Worm (Caenorhabditis elegans): ENCODE data around the gene cpg-23.
"Not testable (repeated sequence)": the region's sequence is repeated elsewhere in the genome, so short reads cannot be mapped to it uniquely, and the experiment has no call there.

The cpg-23 gene

DNA sequence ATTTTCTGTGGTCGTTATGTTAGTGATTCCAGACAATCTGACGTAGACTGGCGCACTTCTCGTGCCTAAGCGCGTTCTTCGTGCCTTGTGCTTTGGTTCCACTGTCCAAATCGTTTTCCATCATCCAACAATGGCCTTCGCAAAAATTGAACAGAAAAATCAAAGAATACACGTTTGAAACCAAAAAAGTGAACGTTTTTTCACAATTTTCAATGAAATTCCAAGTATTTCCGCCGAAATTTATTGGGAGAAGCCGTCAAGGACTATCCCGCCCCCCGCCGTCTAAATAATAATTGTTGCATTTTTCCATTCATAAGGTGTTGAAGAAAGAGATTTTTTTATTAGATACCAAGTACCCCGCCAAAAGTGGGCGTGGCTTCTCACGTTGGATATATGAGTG is at the start of gene cpg-23:
Gene cpg-23 (plus strand): TSS at position 301 of the 400 bp plus-strand sequence.
- no peak for TF ChIP-seq flt-1 (GFP tag; IDR thresholded peaks at IDR 0.05)
- no peak for TF ChIP-seq ets-7 (tag; optimal IDR thresholded peaks at IDR 0.05)
- TF ChIP-seq B0310.2 (tag; optimal IDR thresholded peaks at IDR 0.05) = no peak
- no peak for TF ChIP-seq hmg-4 (GFP tag; optimal IDR thresholded peaks at IDR 0.05)
- TF ChIP-seq ama-1 (optimal IDR thresholded peaks at IDR 0.05) = no peak
- TF ChIP-seq tra-4 (tag; optimal IDR thresholded peaks at IDR 0.05) = no peak
- no peak for TF ChIP-seq pes-1 (GFP tag; IDR thresholded peaks at IDR 0.05)
- no peak for TF ChIP-seq aly-1 (tag; optimal IDR thresholded peaks at IDR 0.05)
- no peak for TF ChIP-seq ceh-13 (GFP tag; optimal IDR thresholded peaks at IDR 0.05)
- TF ChIP-seq ceh-36 (tag; optimal IDR thresholded peaks at IDR 0.05) = no peak

DNA sequence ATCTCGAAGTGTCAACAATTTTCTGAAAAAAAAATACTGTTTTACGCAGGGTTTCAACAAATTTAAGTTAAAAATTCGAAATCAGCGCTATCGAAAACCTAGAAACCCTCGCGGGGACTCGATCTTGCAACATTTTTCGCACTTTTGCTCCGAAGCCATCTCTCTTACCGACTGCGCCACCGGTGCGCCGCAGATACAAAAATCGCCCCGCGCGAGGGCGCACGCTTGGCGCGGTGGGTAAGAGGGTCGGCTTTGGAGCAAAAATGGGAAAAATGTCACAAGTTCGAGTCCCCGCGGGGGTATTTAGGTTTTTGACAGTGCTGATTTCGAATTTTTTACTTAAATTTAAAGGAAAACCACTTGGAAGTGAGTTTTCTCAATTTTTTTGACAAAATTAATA is 49.7 kb upstream of the cpg-23 start:
- TF ChIP-seq aly-1 (tag; optimal IDR thresholded peaks at IDR 0.05) (no peak), scrt-1 (GFP tag; IDR thresholded peaks at IDR 0.05) (no peak), B0310.2 (tag; optimal IDR thresholded peaks at IDR 0.05) (no peak), ets-7 (tag; optimal IDR thresholded peaks at IDR 0.05) (no peak), pes-1 (GFP tag; IDR thresholded peaks at IDR 0.05) (no peak), F13C5.2 (tag; optimal IDR thresholded peaks at IDR 0.05) (no peak), ama-1 (optimal IDR thresholded peaks at IDR 0.05) (no peak), sea-1 (GFP tag; conservative IDR thresholded peaks at IDR 0.05) (no peak), ceh-36 (tag; optimal IDR thresholded peaks at IDR 0.05) (no peak), tbx-37 (GFP tag; conservative IDR thresholded peaks at IDR 0.05) (no peak), hmbx-1 (tag; optimal IDR thresholded peaks at IDR 0.05) (no peak), tbx-11 (GFP tag; IDR thresholded peaks at IDR 0.05) (no peak), hmg-4 (GFP tag; optimal IDR thresholded peaks at IDR 0.05) (no peak), hnd-1 (tag; optimal IDR thresholded peaks at IDR 0.05) (no peak), ceh-13 (GFP tag; optimal IDR thresholded peaks at IDR 0.05) (no peak), flt-1 (GFP tag; IDR thresholded peaks at IDR 0.05) (no peak), tra-4 (tag; optimal IDR thresholded peaks at IDR 0.05) (no peak)

DNA sequence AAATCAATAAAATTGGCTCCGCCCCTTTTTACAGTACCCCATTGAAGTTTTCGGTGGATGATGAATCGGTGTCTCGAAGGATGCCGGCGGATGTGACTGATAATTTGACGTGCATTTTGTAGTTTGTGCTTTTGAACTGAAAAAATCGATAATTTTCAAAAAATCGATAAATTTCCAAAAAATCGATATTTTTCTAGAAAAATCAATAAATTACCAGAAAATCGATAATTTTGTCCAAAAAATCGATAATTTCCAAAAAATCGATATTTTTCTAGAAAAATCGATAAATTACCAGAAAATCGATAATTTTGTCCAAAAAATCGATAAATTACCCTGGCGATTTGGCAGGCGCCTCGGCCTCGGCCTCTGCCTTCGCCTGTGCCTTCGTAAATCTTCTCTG is 41.1 kb upstream of the cpg-23 start:
- TF ChIP-seq ceh-36 (tag; optimal IDR thresholded peaks at IDR 0.05) (no peak), F13C5.2 (tag; optimal IDR thresholded peaks at IDR 0.05) (no peak), hnd-1 (tag; optimal IDR thresholded peaks at IDR 0.05) (no peak), ama-1 (optimal IDR thresholded peaks at IDR 0.05) (no peak), tbx-11 (GFP tag; IDR thresholded peaks at IDR 0.05) (no peak), hmg-4 (GFP tag; optimal IDR thresholded peaks at IDR 0.05) (no peak), hmbx-1 (tag; optimal IDR thresholded peaks at IDR 0.05) (no peak), pes-1 (GFP tag; IDR thresholded peaks at IDR 0.05) (no peak), aly-1 (tag; optimal IDR thresholded peaks at IDR 0.05) (no peak), flt-1 (GFP tag; IDR thresholded peaks at IDR 0.05) (no peak), ets-7 (tag; optimal IDR thresholded peaks at IDR 0.05) (no peak), sea-1 (GFP tag; conservative IDR thresholded peaks at IDR 0.05) (no peak), B0310.2 (tag; optimal IDR thresholded peaks at IDR 0.05) (no peak), ceh-13 (GFP tag; optimal IDR thresholded peaks at IDR 0.05) (no peak), tbx-37 (GFP tag; conservative IDR thresholded peaks at IDR 0.05) (no peak), scrt-1 (GFP tag; IDR thresholded peaks at IDR 0.05) (no peak)

DNA sequence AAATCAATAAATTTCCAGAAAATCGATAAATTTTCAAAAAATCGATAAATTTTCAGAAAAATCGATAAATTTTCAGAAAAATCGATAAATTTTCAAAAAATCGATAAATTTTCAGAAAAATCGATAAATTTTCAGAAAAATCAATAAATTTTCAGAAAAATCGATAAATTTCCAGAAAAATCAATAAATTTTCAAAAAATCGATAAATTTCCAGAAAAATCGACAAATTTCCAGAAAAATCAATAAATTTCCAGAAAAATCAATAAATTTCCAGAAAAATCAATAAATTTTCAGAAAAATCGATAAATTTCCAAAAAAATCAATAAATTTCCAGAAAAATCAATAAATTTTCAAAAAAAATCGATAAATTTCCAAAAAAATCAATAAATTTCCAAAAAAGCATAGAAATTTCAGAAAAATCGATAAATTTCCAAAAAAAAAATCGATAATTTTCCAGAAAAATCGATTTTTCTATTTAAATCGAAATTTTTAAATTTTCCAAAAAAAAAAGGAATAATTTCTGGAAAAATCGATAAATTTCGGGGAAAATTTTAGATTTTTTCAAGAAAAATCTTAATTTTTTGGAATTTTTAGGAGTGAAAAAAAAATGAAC is 38.9 kb upstream of the cpg-23 start, which contains the start of gene zhp-4:
Gene zhp-4 (minus strand): TSS at position 198 of the 613 bp plus-strand sequence.
- not testable (repeated sequence) for TF ChIP-seq aly-1 (tag; optimal IDR thresholded peaks at IDR 0.05); flt-1 (GFP tag; IDR thresholded peaks at IDR 0.05); pes-1 (GFP tag; IDR thresholded peaks at IDR 0.05)

DNA sequence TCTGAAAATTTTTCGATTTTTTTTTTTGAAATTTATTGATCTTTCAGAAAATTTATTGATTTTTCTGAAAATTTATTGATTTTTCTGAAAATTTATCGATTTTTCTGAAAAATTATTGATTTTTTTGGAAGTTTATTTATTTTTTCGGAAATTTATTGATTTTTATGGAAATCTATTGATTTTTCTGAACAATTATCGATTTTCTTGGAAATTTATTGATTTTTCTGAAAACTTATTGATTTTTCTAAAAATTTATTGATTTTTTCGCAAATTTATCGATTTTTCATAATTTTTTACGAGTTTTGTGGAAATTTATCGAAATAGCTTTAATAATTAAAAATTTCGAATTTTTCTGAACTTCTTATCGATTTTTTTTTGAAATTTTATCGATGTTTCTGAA is 33.5 kb upstream of the cpg-23 start:
- TF ChIP-seq tbx-37 (GFP tag; conservative IDR thresholded peaks at IDR 0.05) = no peak
- TF ChIP-seq tbx-11 (GFP tag; IDR thresholded peaks at IDR 0.05) = no peak
- no peak for TF ChIP-seq ceh-13 (GFP tag; optimal IDR thresholded peaks at IDR 0.05)
- no peak for TF ChIP-seq hmbx-1 (tag; optimal IDR thresholded peaks at IDR 0.05)
- TF ChIP-seq hnd-1 (tag; optimal IDR thresholded peaks at IDR 0.05) = no peak
- TF ChIP-seq ceh-36 (tag; optimal IDR thresholded peaks at IDR 0.05) = no peak
- no peak for TF ChIP-seq sea-1 (GFP tag; conservative IDR thresholded peaks at IDR 0.05)
- TF ChIP-seq ets-7 (tag; optimal IDR thresholded peaks at IDR 0.05) = no peak
- no peak for TF ChIP-seq flt-1 (GFP tag; IDR thresholded peaks at IDR 0.05)
- no peak for TF ChIP-seq B0310.2 (tag; optimal IDR thresholded peaks at IDR 0.05)
- TF ChIP-seq aly-1 (tag; optimal IDR thresholded peaks at IDR 0.05) = no peak
- no peak for TF ChIP-seq tra-4 (tag; optimal IDR thresholded peaks at IDR 0.05)
- no peak for TF ChIP-seq hmg-4 (GFP tag; optimal IDR thresholded peaks at IDR 0.05)
- no peak for TF ChIP-seq pes-1 (GFP tag; IDR thresholded peaks at IDR 0.05)
- TF ChIP-seq F13C5.2 (tag; optimal IDR thresholded peaks at IDR 0.05) = no peak
- TF ChIP-seq scrt-1 (GFP tag; IDR thresholded peaks at IDR 0.05) = no peak
- TF ChIP-seq ama-1 (optimal IDR thresholded peaks at IDR 0.05) = no peak

DNA sequence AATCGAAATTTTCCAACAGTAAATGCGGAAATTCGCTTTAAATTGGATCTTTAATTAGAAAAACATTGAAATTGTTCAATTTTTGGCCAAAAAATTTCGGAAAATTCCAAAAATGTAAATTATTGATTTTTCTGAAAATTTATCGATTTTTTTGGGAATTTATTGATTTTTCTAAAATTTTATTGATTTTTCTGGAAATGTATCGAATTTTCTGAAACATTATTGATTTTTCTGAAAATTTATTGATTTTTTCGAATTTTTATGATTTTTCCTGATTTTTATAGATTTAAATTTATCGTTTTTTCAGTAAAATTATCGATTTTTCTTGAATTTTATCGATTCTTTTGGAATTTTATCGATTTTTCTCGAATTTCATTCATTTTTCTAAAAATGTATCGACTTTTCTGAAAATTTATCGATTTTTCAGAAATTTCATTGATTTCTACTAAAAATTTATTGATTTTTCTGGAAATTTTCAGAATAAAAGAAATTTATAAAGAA is 23.7 kb upstream of the cpg-23 start:
- TF ChIP-seq B0310.2 (tag; optimal IDR thresholded peaks at IDR 0.05) (no peak), pes-1 (GFP tag; IDR thresholded peaks at IDR 0.05) (no peak), tra-4 (tag; optimal IDR thresholded peaks at IDR 0.05) (no peak), ceh-13 (GFP tag; optimal IDR thresholded peaks at IDR 0.05) (no peak), flt-1 (GFP tag; IDR thresholded peaks at IDR 0.05) (no peak)

DNA sequence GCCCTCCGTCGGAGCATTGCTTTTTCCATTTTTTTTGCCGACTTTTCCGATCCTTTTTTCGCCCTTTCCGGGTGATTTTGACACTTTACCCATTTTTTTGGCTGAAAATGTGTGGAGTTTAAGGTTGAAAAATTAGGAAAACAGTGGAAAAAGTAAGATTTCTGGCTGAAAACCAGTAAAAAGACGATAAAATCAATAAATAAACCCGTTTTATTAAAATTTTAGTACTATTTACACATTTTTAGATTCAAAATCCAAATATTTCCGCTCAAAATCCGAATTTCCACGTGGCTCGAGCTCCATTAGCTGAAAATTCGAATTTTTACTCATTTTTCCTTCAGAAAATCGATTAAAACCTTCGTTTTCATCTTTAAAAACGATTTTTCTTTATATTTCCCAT is 22.3 kb upstream of the cpg-23 start, which contains the start of gene pro-3:
Gene pro-3 (minus strand): TSS at position 101 of the 400 bp plus-strand sequence.
- TF ChIP-seq hmg-4 (GFP tag; optimal IDR thresholded peaks at IDR 0.05) (no peak), sea-1 (GFP tag; conservative IDR thresholded peaks at IDR 0.05) (no peak), tbx-37 (GFP tag; conservative IDR thresholded peaks at IDR 0.05) (no peak), B0310.2 (tag; optimal IDR thresholded peaks at IDR 0.05) (no peak), F13C5.2 (tag; optimal IDR thresholded peaks at IDR 0.05) (no peak), scrt-1 (GFP tag; IDR thresholded peaks at IDR 0.05) (no peak)
